Fruit fly (Drosophila melanogaster): Measurements from ENCODE around the gene ATPsynCF6.

The ATPsynCF6 gene

DNA sequence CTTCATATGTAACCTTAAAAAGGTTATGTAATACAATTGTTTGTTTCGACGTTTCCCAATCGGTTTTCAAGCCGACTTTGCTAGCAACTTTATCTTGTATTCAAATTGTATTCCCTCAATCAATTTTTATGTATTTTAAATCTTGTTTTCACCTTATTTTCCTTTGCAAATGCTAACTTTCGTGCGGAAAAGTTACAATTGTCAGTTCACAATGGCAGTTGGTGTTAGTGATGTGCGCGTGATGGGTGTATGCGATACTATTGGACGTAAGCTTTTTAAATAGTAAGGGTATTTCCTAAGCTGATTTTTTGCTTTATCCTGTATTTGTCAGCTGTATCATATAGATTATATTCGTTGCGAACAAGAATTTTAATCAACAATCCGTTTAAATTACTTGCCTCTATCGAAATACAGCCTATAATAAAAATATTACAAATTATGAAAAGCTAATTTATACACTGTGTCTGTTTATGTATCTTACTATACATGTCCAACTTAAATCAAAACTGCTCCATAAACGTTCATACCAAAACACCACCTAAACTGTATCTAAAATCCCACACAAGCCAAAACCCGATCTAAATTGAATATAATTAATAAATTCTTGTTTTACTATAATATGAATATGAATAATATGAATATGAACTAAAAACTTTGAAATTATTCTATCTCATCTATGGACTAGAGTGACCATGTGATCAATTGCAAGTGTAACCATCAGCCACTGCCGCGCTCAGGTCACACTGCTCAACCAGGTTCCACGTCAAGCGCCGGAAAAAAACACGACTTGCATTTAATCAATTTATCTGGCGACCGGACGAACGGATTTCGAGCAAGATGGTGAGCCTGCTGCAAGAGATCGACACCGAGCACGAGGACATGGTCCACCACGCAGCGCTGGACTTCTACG is at the start of gene ATPsynCF6, which contains the start of gene Sec13:
Gene ATPsynCF6 (minus strand): TSS at position 236 of the 910 bp plus-strand sequence.
Gene Sec13 (plus strand): TSS at position 450 of the 910 bp plus-strand sequence.
- TF ChIP-seq CG6854 (GFP tag; optimal IDR thresholded peaks at IDR 0.05) = no peak
- no peak for TF ChIP-seq fu2 (GFP tag; optimal IDR thresholded peaks at IDR 0.05)
- peak; percentile 45 for TF ChIP-seq CG15269 (tag; optimal IDR thresholded peaks at IDR 0.05)
- no peak for TF ChIP-seq CG17568 (GFP tag; optimal IDR thresholded peaks at IDR 0.05)
- peak; percentile 86 for TF ChIP-seq row (GFP tag; IDR thresholded peaks at IDR 0.05)
- TF ChIP-seq Ets65A (GFP tag) = no peak
- peak; percentile 44 for TF ChIP-seq Max (GFP tag; optimal IDR thresholded peaks at IDR 0.05)
- peak; percentile 47; the same call in 1 of the 2 replicates for TF ChIP-seq Oaz (GFP tag; IDR thresholded peaks at IDR 0.05)
- TF ChIP-seq gsb-n (tag; optimal IDR thresholded peaks at IDR 0.05) = peak; percentile 19
- no peak for TF ChIP-seq vfl (GFP tag; optimal IDR thresholded peaks at IDR 0.05)
- no peak for TF ChIP-seq fd102C (GFP tag; optimal IDR thresholded peaks at IDR 0.05)
- TF ChIP-seq CG3163 (GFP tag; optimal IDR thresholded peaks at IDR 0.05) = no peak
- TF ChIP-seq CkIIα-i1 (GFP tag; IDR thresholded peaks at IDR 0.05) = no peak
- peak; percentile 57 for TF ChIP-seq tin (GFP tag; optimal IDR thresholded peaks at IDR 0.05)
- TF ChIP-seq ase (GFP tag; IDR thresholded peaks at IDR 0.05) = peak; percentile 56; the same call in 1 of the 3 replicates
- no peak for TF ChIP-seq CG17912 (GFP tag; optimal IDR thresholded peaks at IDR 0.05)
- no peak for TF ChIP-seq D (optimal IDR thresholded peaks at IDR 0.05)
- TF ChIP-seq D (GFP tag; optimal IDR thresholded peaks at IDR 0.05) = peak; percentile 45
- TF ChIP-seq CG1603 (tag; optimal IDR thresholded peaks at IDR 0.05) = peak; percentile 42
- TF ChIP-seq maf-S (GFP tag; optimal IDR thresholded peaks at IDR 0.05) = peak; percentile 8
- no peak for TF ChIP-seq CG13894 (tag; optimal IDR thresholded peaks at IDR 0.05)
- no peak for TF ChIP-seq CG12299 (tag; optimal IDR thresholded peaks at IDR 0.05)
- TF ChIP-seq CG7786 (GFP tag; optimal IDR thresholded peaks at IDR 0.05) = no peak
- TF ChIP-seq CG16863 (GFP tag; optimal IDR thresholded peaks at IDR 0.05) = no peak
- TF ChIP-seq twi (tag; optimal IDR thresholded peaks at IDR 0.05) = peak; percentile 28
- TF ChIP-seq sc (optimal IDR thresholded peaks at IDR 0.05) = no peak
- TF ChIP-seq sc (GFP tag; optimal IDR thresholded peaks at IDR 0.05) = no peak
- peak; percentile 7 for TF ChIP-seq ewg (GFP tag; optimal IDR thresholded peaks at IDR 0.05)
- TF ChIP-seq HLH4C (GFP tag; IDR thresholded peaks at IDR 0.05; ENCODE audit: partially characterized antibody) = peak; percentile 82
- TF ChIP-seq Spps (tag; optimal IDR thresholded peaks at IDR 0.05) = no peak
- TF ChIP-seq sqz (GFP tag; optimal IDR thresholded peaks at IDR 0.05) = peak; percentile 58
- TF ChIP-seq CG11456 (GFP tag; IDR thresholded peaks at IDR 0.05) = peak; percentile 75
- peak; percentile 60 for TF ChIP-seq CG31441 (GFP tag; IDR thresholded peaks at IDR 0.05)
- TF ChIP-seq CG9609 (GFP tag; optimal IDR thresholded peaks at IDR 0.05) = no peak
- TF ChIP-seq Side (GFP tag; optimal IDR thresholded peaks at IDR 0.05) = peak; percentile 21
- TF ChIP-seq run (tag; optimal IDR thresholded peaks at IDR 0.05) = no peak
- peak; percentile 55 for TF ChIP-seq H2.0 (GFP tag; IDR thresholded peaks at IDR 0.05)
- TF ChIP-seq tgo (GFP tag; IDR thresholded peaks at IDR 0.05) = peak; percentile 65
- no peak for TF ChIP-seq CG12744 (GFP tag; optimal IDR thresholded peaks at IDR 0.05)
- peak; percentile 1 for TF ChIP-seq kay (GFP tag; optimal IDR thresholded peaks at IDR 0.05)
- peak; percentile 47 for TF ChIP-seq HHEX (GFP tag; optimal IDR thresholded peaks at IDR 0.05)
- peak; percentile 58 for TF ChIP-seq sob (GFP tag; IDR thresholded peaks at IDR 0.05)
- TF ChIP-seq CG3065 (GFP tag; optimal IDR thresholded peaks at IDR 0.05) = no peak
- TF ChIP-seq CG5180 (GFP tag; optimal IDR thresholded peaks at IDR 0.05) = peak; percentile 14
- no peak for TF ChIP-seq sd (tag; optimal IDR thresholded peaks at IDR 0.05)
- TF ChIP-seq CG10267 (tag; optimal IDR thresholded peaks at IDR 0.05) = peak; percentile 56
- no peak for TF ChIP-seq aop (GFP tag; IDR thresholded peaks at IDR 0.05)
- TF ChIP-seq CG9797 (GFP tag; optimal IDR thresholded peaks at IDR 0.05) = peak; percentile 72
- peak; percentile 18 for TF ChIP-seq CG15011 (GFP tag; optimal IDR thresholded peaks at IDR 0.05)
- peak; percentile 10 for TF ChIP-seq her (GFP tag; optimal IDR thresholded peaks at IDR 0.05)

Measured in whole organism, embryonic.